Worm (Caenorhabditis elegans): ENCODE data around the gene nhr-42.

DNA sequence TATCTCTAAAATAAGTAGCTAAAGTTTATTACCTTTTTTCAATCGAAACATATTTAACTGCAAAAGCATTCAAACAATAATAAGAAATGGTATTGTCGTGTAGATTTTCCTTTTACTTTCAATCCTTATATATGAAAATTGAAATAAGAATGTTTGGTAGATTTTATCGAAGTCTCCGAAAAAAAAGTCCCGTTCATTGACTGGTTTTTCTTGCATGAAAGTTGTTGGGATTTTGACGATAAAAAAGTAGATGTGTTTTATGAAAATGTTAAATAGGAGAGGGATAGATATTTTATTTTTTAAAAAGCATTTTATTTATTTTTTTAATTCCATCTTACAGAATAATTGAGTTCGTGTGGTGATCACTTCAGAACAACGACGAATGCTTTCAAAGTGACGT is 17.3 kb downstream of the nhr-42 start, which contains the start of gene C33G8.13:
- no peak for TF ChIP-seq unc-39 (tag; optimal IDR thresholded peaks at IDR 0.05)
- TF ChIP-seq unc-62 (GFP tag; optimal IDR thresholded peaks at IDR 0.05): no peak
- TF ChIP-seq nhr-237 (tag; optimal IDR thresholded peaks at IDR 0.05): no peak
- no peak for TF ChIP-seq snpc-4 (tag; optimal IDR thresholded peaks at IDR 0.05)
- TF ChIP-seq pha-4 (tag; optimal IDR thresholded peaks at IDR 0.05): no peak
- TF ChIP-seq nhr-76 (tag; optimal IDR thresholded peaks at IDR 0.05): no peak
- TF ChIP-seq mls-2 (tag; optimal IDR thresholded peaks at IDR 0.05): no peak
- no peak for TF ChIP-seq ztf-11 (tag; optimal IDR thresholded peaks at IDR 0.05)
- no peak for TF ChIP-seq ceh-83 (GFP tag; optimal IDR thresholded peaks at IDR 0.05)
- no peak for TF ChIP-seq lsy-2 (tag; optimal IDR thresholded peaks at IDR 0.05)
- TF ChIP-seq ces-1 (GFP tag; optimal IDR thresholded peaks at IDR 0.05): no peak

All from whole organism, mixed stage, embryonic.